Fruit fly (Drosophila melanogaster) whole organism, prepupa: ENCODE data around the gene alpha-Man-Ib.

Experiments
- Blimp-1 ChIP-seq: fragments of 200-800 bp; sonication (Bioruptor generic); optimal IDR thresholded peaks from 3 replicates; lab custom pipeline; 2017; ENCODE audit warnings: missing biosample characterization, missing genetic modification characterization, mild to moderate bottlenecking, moderate library complexity, missing genetic modification reagents
- CG10669 ChIP-seq: fragments of 200-800 bp; sonication (Bioruptor generic); optimal IDR thresholded peaks from 3 replicates; lab custom pipeline; 2018; ENCODE audit warnings: missing biosample characterization, mild to moderate bottlenecking, missing genetic modification characterization, moderate library complexity
- CG11762 ChIP-seq: fragments of 200-800 bp; sonication (Bioruptor generic); optimal IDR thresholded peaks from 3 replicates; lab custom pipeline; 2016; ENCODE audit warnings: missing biosample characterization, missing genetic modification characterization; ENCODE audit not compliant: insufficient read depth
- CG11902 ChIP-seq: fragments of 200-800 bp; sonication (Bioruptor generic); optimal IDR thresholded peaks from 3 replicates; lab custom pipeline; 2016; ENCODE audit warnings: missing biosample characterization, missing genetic modification characterization
- CG16779 ChIP-seq: fragments of 200-800 bp; sonication (Bioruptor generic); optimal IDR thresholded peaks from 3 replicates; lab custom pipeline; 2017; ENCODE audit warnings: missing biosample characterization, mild to moderate bottlenecking, missing genetic modification characterization
- CG3032 ChIP-seq: fragments of 200-800 bp; optimal IDR thresholded peaks from 2 replicates; lab custom pipeline; 2019; ENCODE audit warnings: missing biosample characterization, mild to moderate bottlenecking, missing genetic modification characterization, moderate library complexity
- CG31627 ChIP-seq: fragments of 200-800 bp; sonication (Bioruptor generic); optimal IDR thresholded peaks from 3 replicates; lab custom pipeline; 2016; ENCODE audit warnings: missing biosample characterization, missing genetic modification characterization
- CG34406 ChIP-seq: fragments of 200-800 bp; sonication (Bioruptor generic); optimal IDR thresholded peaks from 3 replicates; lab custom pipeline; 2016; ENCODE audit warnings: missing biosample characterization, missing genetic modification characterization
- CG3919 ChIP-seq: fragments of 200-800 bp; sonication (Bioruptor generic); optimal IDR thresholded peaks from 3 replicates; lab custom pipeline; 2016; ENCODE audit warnings: missing biosample characterization, missing genetic modification characterization
- CG6163 ChIP-seq: fragments of 200-800 bp; sonication (Bioruptor generic); IDR thresholded peaks from 3 replicates; pipeline ENCODE4 v1.3.6; 2022; ENCODE audit warnings: missing biosample characterization, missing genetic modification characterization
- CG6276 ChIP-seq: fragments of 200-800 bp; sonication (Bioruptor generic); optimal IDR thresholded peaks from 2 replicates; lab custom pipeline; 2017; ENCODE audit warnings: missing biosample characterization, mild to moderate bottlenecking, missing genetic modification characterization
- CG6792 ChIP-seq: fragments of 200-800 bp; sonication (Bioruptor generic); optimal IDR thresholded peaks from 3 replicates; lab custom pipeline; 2016; ENCODE audit warnings: missing biosample characterization, missing genetic modification characterization
- CG6808 ChIP-seq: fragments of 200-800 bp; sonication (Bioruptor generic); optimal IDR thresholded peaks from 3 replicates; lab custom pipeline; 2017; ENCODE audit warnings: missing biosample characterization, missing genetic modification characterization, mild to moderate bottlenecking, moderate library complexity, missing genetic modification reagents
- CG6854 ChIP-seq: fragments of 200-800 bp; sonication (Bioruptor generic); optimal IDR thresholded peaks from 2 replicates; lab custom pipeline; 2017; ENCODE audit warnings: missing biosample characterization, mild to moderate bottlenecking, missing genetic modification characterization
- CG7368 ChIP-seq: fragments of 200-800 bp; sonication (Bioruptor generic); optimal IDR thresholded peaks from 3 replicates; lab custom pipeline; 2016; ENCODE audit warnings: missing biosample characterization, missing genetic modification characterization
- CG8119 ChIP-seq: fragments of 200-800 bp; sonication (Bioruptor generic); IDR thresholded peaks from 3 replicates; pipeline ENCODE4 v1.3.6; 2022; ENCODE audit warnings: missing biosample characterization, missing genetic modification characterization
- CG8319 ChIP-seq: fragments of 200-800 bp; sonication (Bioruptor generic); optimal IDR thresholded peaks from 3 replicates; lab custom pipeline; 2016; ENCODE audit warnings: missing biosample characterization, missing genetic modification characterization
- CG8632 ChIP-seq: fragments of 200-800 bp; sonication (Bioruptor generic); optimal IDR thresholded peaks from 3 replicates; lab custom pipeline; 2016; ENCODE audit warnings: missing biosample characterization, missing genetic modification characterization
- CG9139 ChIP-seq: fragments of 200-800 bp; sonication (Bioruptor generic); optimal IDR thresholded peaks from 3 replicates; lab custom pipeline; 2017; ENCODE audit warnings: missing biosample characterization, mild to moderate bottlenecking, missing genetic modification characterization
- Eip78C ChIP-seq: fragments of 200-800 bp; sonication (Bioruptor generic); peaks from one replicate; lab custom pipeline; 2016; ENCODE audit warnings: missing biosample characterization, missing genetic modification characterization
- Eip93F ChIP-seq: fragments of 200-800 bp; sonication (Bioruptor generic); optimal IDR thresholded peaks from 2 replicates; lab custom pipeline; 2016; ENCODE audit warnings: missing biosample characterization, mild to moderate bottlenecking, missing genetic modification characterization
- Ets21C ChIP-seq: fragments of 200-800 bp; sonication (Bioruptor generic); optimal IDR thresholded peaks from 3 replicates; lab custom pipeline; 2016; ENCODE audit warnings: missing biosample characterization, missing genetic modification characterization
- Ets96B ChIP-seq: fragments of 200-800 bp; optimal IDR thresholded peaks from 2 replicates; lab custom pipeline; 2019; ENCODE audit warnings: missing biosample characterization, mild to moderate bottlenecking, missing genetic modification characterization, moderate library complexity
- Gug ChIP-seq: fragments of 200-800 bp; sonication (Bioruptor generic); IDR thresholded peaks from 2 replicates; pipeline ENCODE4 v1.3.6; 2022; ENCODE audit warnings: missing biosample characterization, missing genetic modification characterization
- Hr38 ChIP-seq: sonication (Bioruptor generic); optimal IDR thresholded peaks from 2 replicates; lab custom pipeline; 2016; ENCODE audit warnings: missing biosample characterization, missing genetic modification characterization
- Hr39 ChIP-seq: fragments of 200-800 bp; sonication (Bioruptor generic); optimal IDR thresholded peaks from 2 replicates; lab custom pipeline; 2016; ENCODE audit warnings: missing biosample characterization, missing genetic modification characterization
- Lpt ChIP-seq: fragments of 200-800 bp; sonication (Bioruptor generic); optimal IDR thresholded peaks from 3 replicates; lab custom pipeline; 2016; ENCODE audit warnings: missing biosample characterization, missing genetic modification characterization
- Met ChIP-seq: fragments of 200-800 bp; sonication (Bioruptor generic); optimal IDR thresholded peaks from 3 replicates; lab custom pipeline; 2016; ENCODE audit warnings: missing biosample characterization, missing genetic modification characterization
- OdsH ChIP-seq: fragments of 200-800 bp; sonication (Bioruptor generic); optimal IDR thresholded peaks from 3 replicates; lab custom pipeline; 2016; ENCODE audit warnings: missing biosample characterization, missing genetic modification characterization
- Smox ChIP-seq: fragments of 200-800 bp; sonication (Bioruptor generic); optimal IDR thresholded peaks from 3 replicates; lab custom pipeline; 2016; ENCODE audit warnings: missing biosample characterization, missing genetic modification characterization
- Sox102F ChIP-seq: fragments of 200-800 bp; sonication (Bioruptor generic); optimal IDR thresholded peaks from 2 replicates; lab custom pipeline; 2016; ENCODE audit warnings: missing biosample characterization, mild to moderate bottlenecking, missing genetic modification characterization
- Sox15 ChIP-seq: fragments of 200-800 bp; sonication (Bioruptor generic); optimal IDR thresholded peaks from 3 replicates; lab custom pipeline; 2016; ENCODE audit warnings: missing biosample characterization, missing genetic modification characterization
- achi ChIP-seq: fragments of 200-800 bp; sonication (Bioruptor generic); optimal IDR thresholded peaks from 3 replicates; lab custom pipeline; 2016; ENCODE audit warnings: missing biosample characterization, missing genetic modification characterization
- cyc ChIP-seq: fragments of 200-800 bp; sonication (Bioruptor generic); optimal IDR thresholded peaks from 3 replicates; lab custom pipeline; 2016; ENCODE audit warnings: missing biosample characterization, missing genetic modification characterization
- dsx ChIP-seq: fragments of 200-800 bp; optimal IDR thresholded peaks from 3 replicates; lab custom pipeline; 2019; ENCODE audit warnings: missing biosample characterization, mild to moderate bottlenecking, missing genetic modification characterization, moderate library complexity; ENCODE audit not compliant: poor library complexity, severe bottlenecking
- fd85E ChIP-seq: fragments of 200-800 bp; sonication (Bioruptor generic); optimal IDR thresholded peaks from 3 replicates; lab custom pipeline; 2016; ENCODE audit warnings: missing biosample characterization, missing genetic modification characterization
- fkh ChIP-seq: fragments of 200-800 bp; sonication (Bioruptor generic); optimal IDR thresholded peaks from 3 replicates; lab custom pipeline; 2017; ENCODE audit warnings: missing biosample characterization, mild to moderate bottlenecking, missing genetic modification characterization, moderate library complexity
- lz ChIP-seq: fragments of 200-800 bp; sonication (Bioruptor generic); optimal IDR thresholded peaks from 3 replicates; lab custom pipeline; 2016; ENCODE audit warnings: missing biosample characterization, missing genetic modification characterization
- net ChIP-seq: fragments of 200-800 bp; sonication (Bioruptor generic); optimal IDR thresholded peaks from 3 replicates; lab custom pipeline; 2016; ENCODE audit warnings: missing biosample characterization, missing genetic modification characterization
- pdm3 ChIP-seq: fragments of 200-800 bp; sonication (Bioruptor generic); optimal IDR thresholded peaks from 3 replicates; lab custom pipeline; 2016; ENCODE audit warnings: missing biosample characterization, missing genetic modification characterization
- ss ChIP-seq, 2 experiments: fragments of 200-800 bp; sonication (Bioruptor generic); optimal IDR thresholded peaks; 2 replicates in 1 of 2; 3 replicates in 1 of 2; lab custom pipeline; 2017 to 2018; ENCODE audit warnings: mild to moderate bottlenecking in 2 of 2, missing biosample characterization in 2 of 2, missing genetic modification characterization in 2 of 2, moderate library complexity in 1 of 2
- svp ChIP-seq: fragments of 200-800 bp; sonication (Bioruptor generic); peaks from one replicate; lab custom pipeline; 2016; ENCODE audit warnings: missing biosample characterization, missing genetic modification characterization
- topi ChIP-seq: fragments of 200-800 bp; sonication (Bioruptor generic); optimal IDR thresholded peaks from 3 replicates; lab custom pipeline; 2016; ENCODE audit warnings: missing biosample characterization, missing genetic modification characterization
- vri ChIP-seq: fragments of 200-800 bp; sonication (Bioruptor generic); optimal IDR thresholded peaks from 3 replicates; lab custom pipeline; 2016; ENCODE audit warnings: missing biosample characterization, mild to moderate bottlenecking, missing genetic modification characterization

Gene alpha-Man-Ib

dm6 chr3R:29096009-29096443 is 16.6 kb downstream of the alpha-Man-Ib start (continued):
- TF ChIP-seq Sox102F (GFP tag; lab: Kevin White, UChicago): peak; percentile 89
- TF ChIP-seq CG8632 (GFP tag; lab: Kevin White, UChicago): peak; percentile 66
- no peak for TF ChIP-seq fd85E (GFP tag; lab: Kevin White, UChicago)
- TF ChIP-seq CG6163 (GFP tag; lab: Robert Waterston, UW): peak; percentile 91
- peak; percentile 82 for TF ChIP-seq CG6792 (GFP tag; lab: Kevin White, UChicago)
- TF ChIP-seq CG6854: peak; percentile 22
- peak; percentile 83 for TF ChIP-seq CG3032 (tag; lab: Kevin White, UChicago)
- TF ChIP-seq cyc (GFP tag; lab: Kevin White, UChicago): peak; percentile 85
- peak; percentile 50 for TF ChIP-seq CG7368 (GFP tag; lab: Kevin White, UChicago)
- peak; percentile 96 for TF ChIP-seq svp (GFP tag; lab: Kevin White, UChicago)
- peak; percentile 56 for TF ChIP-seq Blimp-1 (GFP tag; lab: Kevin White, UChicago)
- TF ChIP-seq CG34406 (GFP tag; lab: Kevin White, UChicago): peak; percentile 67
- no peak; the same call in 2 of the 3 replicates for TF ChIP-seq CG8119 (GFP tag; lab: Robert Waterston, UW)
- TF ChIP-seq CG11762 (GFP tag; lab: Kevin White, UChicago): peak; percentile 44
- peak; percentile 85 for TF ChIP-seq Ets21C (GFP tag; lab: Kevin White, UChicago)
- no peak for TF ChIP-seq fkh
- TF ChIP-seq net: peak; percentile 68
- TF ChIP-seq ss (GFP tag; optimal IDR thresholded peaks at IDR 0.05; lab: Kevin White, UChicago): peak in 1 of 2 experiments; percentile 88
- TF ChIP-seq Hr38: no peak
- TF ChIP-seq OdsH (GFP tag; lab: Kevin White, UChicago): no peak
- peak; percentile 37; the same call in 1 of the 2 replicates for TF ChIP-seq Gug (GFP tag; lab: Robert Waterston, UW)
- TF ChIP-seq Eip93F: peak; percentile 51
- TF ChIP-seq, all 60 proteins: peak for 41

dm6 chr3R:29095525-29095924 is 17.1 kb downstream of the alpha-Man-Ib start:
- no peak for TF ChIP-seq Blimp-1 (GFP tag; lab: Kevin White, UChicago)
- TF ChIP-seq CG6854: peak; percentile 5

dm6 chr3R:29094152-29094551 is 18.5 kb downstream of the alpha-Man-Ib start:
- TF ChIP-seq CG6163 (GFP tag; lab: Robert Waterston, UW) (peak; percentile 67), CG8319 (GFP tag; lab: Kevin White, UChicago) (peak; percentile 22), CG3032 (tag; lab: Kevin White, UChicago) (peak; percentile 72), CG7368 (GFP tag; lab: Kevin White, UChicago) (peak; percentile 35), vri (GFP tag; lab: Kevin White, UChicago) (no peak), OdsH (GFP tag; lab: Kevin White, UChicago) (peak; percentile 54), CG8119 (GFP tag; lab: Robert Waterston, UW) (peak; percentile 66), svp (GFP tag; lab: Kevin White, UChicago) (no peak), Sox15 (no peak), CG6276 (GFP tag; lab: Kevin White, UChicago) (peak; percentile 57), CG6808 (GFP tag; lab: Kevin White, UChicago) (peak; percentile 72), ss (GFP tag; optimal IDR thresholded peaks at IDR 0.05; lab: Kevin White, UChicago) (peak; percentile 39 to 43), achi (peak; percentile 68), CG11902 (GFP tag; lab: Kevin White, UChicago) (no peak), Eip93F (no peak), CG10669 (GFP tag; lab: Kevin White, UChicago) (peak; percentile 71), CG9139 (GFP tag; lab: Kevin White, UChicago) (peak; percentile 52), pdm3 (peak; percentile 47), Ets96B (tag; lab: Kevin White, UChicago) (peak; percentile 77), CG3919 (GFP tag; lab: Kevin White, UChicago) (peak; percentile 78), cyc (GFP tag; lab: Kevin White, UChicago) (no peak), net (peak; percentile 44), Gug (GFP tag; lab: Robert Waterston, UW) (0 out of 2 replicates have a peak, but pooled peaks have one; percentile 37), Lpt (GFP tag; lab: Kevin White, UChicago) (peak; percentile 51), Ets21C (GFP tag; lab: Kevin White, UChicago) (no peak), Eip78C (GFP tag; lab: Kevin White, UChicago) (peak; percentile 88), Hr38 (no peak), fkh (no peak), lz (GFP tag; lab: Kevin White, UChicago) (peak; percentile 18), fd85E (GFP tag; lab: Kevin White, UChicago) (no peak), Smox (GFP tag; lab: Kevin White, UChicago) (no peak), CG31627 (GFP tag; lab: Kevin White, UChicago) (peak; percentile 6), CG11762 (GFP tag; lab: Kevin White, UChicago) (peak; percentile 40), CG6792 (GFP tag; lab: Kevin White, UChicago) (peak; percentile 37), CG16779 (tag; lab: Kevin White, UChicago) (peak; percentile 47), Met (no peak), Hr39 (peak; percentile 9), dsx (GFP tag; lab: Kevin White, UChicago) (peak; percentile 59), topi (GFP tag; lab: Kevin White, UChicago) (peak; percentile 8)
